Worm (Caenorhabditis elegans) whole organism, L2 larva: ENCODE measurements around the gene F26F12.8.
A peak's percentile ranks its signal among the peaks of the same experiment; 100 is the strongest.

ENCODE experiments used
- C34F6.9 ChIP-seq: fragments of 150-350 bp; optimal IDR thresholded peaks from 2 replicates; lab custom pipeline; 2014; ENCODE audit warnings: missing biosample characterization, missing genetic modification characterization
- F13H6.1 ChIP-seq: sonication (generic microtip); optimal IDR thresholded peaks from 2 replicates; lab custom pipeline; 2016; ENCODE audit warnings: missing genetic modification characterization, missing compliant biosample characterization
- Y55F3AM.14 ChIP-seq: fragments of 200-800 bp; sonication (Bioruptor generic); optimal IDR thresholded peaks from 2 replicates; lab custom pipeline; 2018; ENCODE audit warnings: mild to moderate bottlenecking, missing genetic modification characterization, missing compliant biosample characterization
- alr-1 ChIP-seq: fragments of 150-350 bp; optimal IDR thresholded peaks from 2 replicates; lab custom pipeline; 2014; ENCODE audit warnings: missing biosample characterization, missing genetic modification characterization
- aly-2 ChIP-seq: fragments of 150-350 bp; optimal IDR thresholded peaks from 2 replicates; lab custom pipeline; 2014; ENCODE audit warnings: missing biosample characterization, missing genetic modification characterization
- ama-1 ChIP-seq: fragments of 150-350 bp; optimal IDR thresholded peaks from 2 replicates; lab custom pipeline; 2018; ENCODE audit warnings: inconsistent platforms
- blmp-1 ChIP-seq: sonication (generic microtip); optimal IDR thresholded peaks from 2 replicates; lab custom pipeline; 2017; ENCODE audit warnings: missing genetic modification characterization, mild to moderate bottlenecking, missing compliant biosample characterization, antibody characterized with exemption, moderate library complexity; ENCODE audit not compliant: insufficient read depth
- crh-2 ChIP-seq: sonication (generic microtip); optimal IDR thresholded peaks from 2 replicates; lab custom pipeline; 2017; ENCODE audit warnings: missing biosample characterization, missing genetic modification characterization
- egl-27 ChIP-seq: sonication (generic microtip); optimal IDR thresholded peaks from 3 replicates; lab custom pipeline; 2017; ENCODE audit warnings: missing biosample characterization, missing genetic modification reagents, missing genetic modification characterization
- elt-1 ChIP-seq: fragments of 150-350 bp; optimal IDR thresholded peaks from 2 replicates; lab custom pipeline; 2014; ENCODE audit warnings: missing biosample characterization, missing genetic modification characterization
- elt-3 ChIP-seq: sonication (generic microtip); optimal IDR thresholded peaks from 2 replicates; lab custom pipeline; 2017; ENCODE audit warnings: missing biosample characterization, missing genetic modification characterization
- fos-1 ChIP-seq: fragments of 150-350 bp; optimal IDR thresholded peaks from 2 replicates; lab custom pipeline; 2014; ENCODE audit warnings: missing biosample characterization, missing genetic modification characterization
- lin-11 ChIP-seq: fragments of 150-350 bp; sonication (generic microtip); optimal IDR thresholded peaks from 2 replicates; lab custom pipeline; 2014; ENCODE audit warnings: missing biosample characterization, missing genetic modification characterization, inconsistent platforms, mixed read lengths
- lin-39 ChIP-seq: fragments of 150-350 bp; optimal IDR thresholded peaks from 2 replicates; lab custom pipeline; 2014; ENCODE audit warnings: missing biosample characterization, missing genetic modification reagents, missing genetic modification characterization
- lsy-2 ChIP-seq, 2 experiments: fragments of 150-350 bp in 1 of 2; sonication (generic microtip) in 1 of 2; optimal IDR thresholded peaks; 2 replicates each; lab custom pipeline; 2014 to 2017; ENCODE audit warnings: missing biosample characterization in 2 of 2, missing genetic modification characterization in 2 of 2
- mbf-1 ChIP-seq: sonication (generic microtip); optimal IDR thresholded peaks from 2 replicates; lab custom pipeline; 2017; ENCODE audit warnings: missing biosample characterization, missing genetic modification characterization
- nhr-10 ChIP-seq: sonication (generic microtip); optimal IDR thresholded peaks from 2 replicates; lab custom pipeline; 2017; ENCODE audit warnings: missing biosample characterization, missing genetic modification characterization
- nhr-11 ChIP-seq: fragments of 150-350 bp; optimal IDR thresholded peaks from 2 replicates; lab custom pipeline; 2014; ENCODE audit warnings: missing biosample characterization, missing genetic modification characterization
- nhr-12 ChIP-seq: fragments of 150-350 bp; optimal IDR thresholded peaks from 2 replicates; lab custom pipeline; 2014; ENCODE audit warnings: missing biosample characterization, missing genetic modification characterization
- nhr-129 ChIP-seq: fragments of 150-350 bp; optimal IDR thresholded peaks from 2 replicates; lab custom pipeline; 2014; ENCODE audit warnings: missing biosample characterization, missing genetic modification characterization
- nhr-23 ChIP-seq: fragments of 150-350 bp; optimal IDR thresholded peaks from 2 replicates; lab custom pipeline; 2014; ENCODE audit warnings: missing biosample characterization, missing genetic modification reagents, missing genetic modification characterization
- nhr-237 ChIP-seq: fragments of 150-350 bp; optimal IDR thresholded peaks from 2 replicates; lab custom pipeline; 2014; ENCODE audit warnings: missing biosample characterization, missing genetic modification characterization
- nhr-25 ChIP-seq: fragments of 150-350 bp; sonication (generic microtip); optimal IDR thresholded peaks from 3 replicates; lab custom pipeline; 2014; ENCODE audit warnings: missing biosample characterization, missing genetic modification characterization
- nhr-77 ChIP-seq: fragments of 150-350 bp; optimal IDR thresholded peaks from 2 replicates; lab custom pipeline; 2014; ENCODE audit warnings: missing biosample characterization, missing genetic modification characterization
- peb-1 ChIP-seq: fragments of 150-350 bp; optimal IDR thresholded peaks from 2 replicates; lab custom pipeline; 2014; ENCODE audit warnings: missing biosample characterization, missing genetic modification characterization
- skn-1 ChIP-seq: sonication (generic microtip); optimal IDR thresholded peaks from 2 replicates; lab custom pipeline; 2017; ENCODE audit warnings: missing biosample characterization, missing genetic modification characterization
- sma-3 ChIP-seq: sonication (generic microtip); optimal IDR thresholded peaks from 2 replicates; lab custom pipeline; 2016; ENCODE audit warnings: missing genetic modification reagents, missing genetic modification characterization, missing compliant biosample characterization
- sma-9 ChIP-seq, 2 experiments: fragments of 150-350 bp in 1 of 2; sonication (generic microtip) in 1 of 2; optimal IDR thresholded peaks; 2 replicates each; lab custom pipeline; 2014 to 2016; ENCODE audit warnings: missing genetic modification characterization in 2 of 2, mild to moderate bottlenecking in 1 of 2, missing biosample characterization in 1 of 2, missing compliant biosample characterization in 1 of 2, missing genetic modification reagents in 1 of 2, moderate library complexity in 1 of 2
- unc-55 ChIP-seq: fragments of 150-350 bp; sonication (generic microtip); optimal IDR thresholded peaks from 3 replicates; lab custom pipeline; 2014; ENCODE audit warnings: missing biosample characterization, missing genetic modification reagents, missing genetic modification characterization
- unc-62 ChIP-seq: fragments of 150-350 bp; optimal IDR thresholded peaks from 2 replicates; lab custom pipeline; 2014; ENCODE audit warnings: missing biosample characterization, missing genetic modification reagents, missing genetic modification characterization
- ztf-1 ChIP-seq: fragments of 200-800 bp; sonication (Bioruptor generic); conservative IDR thresholded peaks from 2 replicates; pipeline ENCODE4 v1.3.6; 2022; ENCODE audit warnings: missing genetic modification characterization, missing compliant biosample characterization
- ztf-4 ChIP-seq: fragments of 150-350 bp; optimal IDR thresholded peaks from 2 replicates; lab custom pipeline; 2014; ENCODE audit warnings: missing biosample characterization, missing genetic modification characterization

Gene F26F12.8

DNA sequence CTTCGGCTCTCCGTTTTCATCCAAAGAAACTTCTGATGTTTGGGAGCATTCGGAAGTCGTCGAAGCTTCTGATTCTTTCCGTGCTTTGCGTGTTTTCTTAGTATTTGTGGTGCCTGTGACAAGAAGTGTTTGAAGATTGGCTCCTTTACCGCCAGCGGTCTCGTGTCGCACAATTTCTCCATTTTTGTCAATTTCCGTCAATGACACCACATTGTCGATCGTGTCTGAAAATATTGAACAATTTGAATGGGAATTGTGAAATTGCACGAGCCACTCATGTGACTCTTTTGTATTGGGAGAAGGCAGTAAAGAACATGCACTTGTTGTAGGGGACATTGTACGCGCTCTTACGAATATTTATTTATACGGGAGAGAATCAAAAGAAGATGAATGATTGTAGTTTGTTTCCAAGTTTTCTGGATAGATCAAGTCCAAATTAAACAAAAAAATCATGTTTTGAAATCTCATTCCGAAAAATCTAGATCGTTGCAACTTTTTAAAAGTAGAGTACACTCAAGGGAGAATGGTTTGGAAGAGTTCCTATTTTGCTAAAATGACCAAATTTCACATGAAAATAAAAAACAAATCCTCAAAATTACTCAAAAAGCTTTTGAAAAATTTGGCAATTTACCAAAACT is 19.7 kb downstream of the F26F12.8 start:
- TF ChIP-seq peb-1, result no peak
- no peak for TF ChIP-seq nhr-77 (tag; lab: Kevin White, UChicago)
- TF ChIP-seq skn-1 (tag; lab: Kevin White, UChicago), result no peak
- no peak for TF ChIP-seq ztf-4
- TF ChIP-seq sma-9 (GFP tag; optimal IDR thresholded peaks at IDR 0.05; lab: Kevin White, UChicago), result peak; percentile 60
- no peak for TF ChIP-seq sma-9 (tag; optimal IDR thresholded peaks at IDR 0.05; lab: Kevin White, UChicago)
- TF ChIP-seq ama-1 (lab: Kevin White, UChicago), result peak; percentile 89
- peak; percentile 26 for TF ChIP-seq F13H6.1 (tag; lab: Kevin White, UChicago)
- TF ChIP-seq nhr-129 (tag; lab: Kevin White, UChicago), result peak; percentile 17
- TF ChIP-seq aly-2, result no peak

DNA sequence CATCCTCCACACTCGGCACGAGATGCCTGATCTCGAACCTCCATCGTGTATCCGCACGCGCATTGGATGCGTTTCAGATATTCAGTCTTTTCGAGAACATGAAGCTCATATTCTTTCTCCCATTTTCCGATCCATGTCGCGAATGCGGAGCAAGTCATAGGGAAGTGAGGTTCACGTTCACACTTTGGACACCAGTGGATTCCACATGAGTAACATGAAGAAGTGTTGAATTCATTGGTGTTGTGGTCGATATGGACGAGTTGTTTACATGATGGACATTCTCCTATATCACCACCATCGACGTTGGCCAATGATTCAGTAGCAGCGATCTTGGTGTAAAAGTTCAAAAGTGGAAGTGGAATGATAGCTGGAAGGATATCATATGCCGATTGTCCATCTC is 21.4 kb downstream of the F26F12.8 start:
- no peak for TF ChIP-seq skn-1 (tag; lab: Kevin White, UChicago)
- peak; percentile 4 for TF ChIP-seq nhr-129 (tag; lab: Kevin White, UChicago)
- 0 out of 2 replicates have a peak, but pooled peaks have one; percentile 32 for TF ChIP-seq ztf-1 (GFP tag; lab: Robert Waterston, UW)

DNA sequence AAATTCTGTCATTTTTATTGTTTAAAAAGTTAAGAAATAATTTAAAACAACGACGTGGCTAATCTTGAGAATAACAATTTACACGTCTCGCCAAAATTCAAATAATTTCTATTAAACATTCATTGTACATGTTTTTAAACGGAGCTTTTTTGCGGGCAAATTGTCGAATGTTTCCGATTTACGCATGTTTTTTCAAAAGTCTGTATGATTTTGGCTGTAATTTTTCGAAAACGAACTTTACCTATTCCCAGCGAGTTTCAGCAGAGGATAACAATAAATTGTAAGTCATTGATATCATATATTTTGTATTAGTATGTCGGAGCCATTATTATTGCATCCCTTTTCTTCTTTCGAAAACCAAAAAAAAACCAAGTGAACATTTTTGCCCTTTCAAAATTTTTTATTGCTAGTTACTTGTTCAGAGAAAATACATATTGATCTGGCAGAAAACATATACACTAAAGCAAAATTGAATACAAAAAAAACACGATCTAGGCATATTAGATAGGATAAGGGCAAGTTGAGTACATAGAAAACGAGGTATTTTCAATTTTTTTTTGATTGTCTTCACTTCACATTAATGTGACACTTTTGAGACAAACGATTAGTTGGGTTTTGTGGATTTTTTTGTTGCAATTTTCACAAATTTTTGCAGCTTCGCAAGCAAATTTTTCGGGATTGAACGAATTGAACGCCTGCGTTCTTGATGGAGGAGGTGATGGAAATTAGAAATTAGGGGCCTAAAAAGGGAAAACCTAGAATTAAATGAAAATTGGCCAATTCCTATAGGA is 23.6 kb downstream of the F26F12.8 start, which contains the start of gene F26F12.2:
TSS of gene F26F12.2 (minus strand) at position 38 of the 791 bp plus-strand sequence.
- TF ChIP-seq nhr-129 (tag; lab: Kevin White, UChicago), result peak; percentile 17
- peak; percentile 2 for TF ChIP-seq sma-3
- TF ChIP-seq blmp-1, result peak; percentile 58
- peak; percentile 77 for TF ChIP-seq ama-1 (lab: Kevin White, UChicago)
- peak in 1 of 2 experiments; percentile 6 for TF ChIP-seq lsy-2 (tag; optimal IDR thresholded peaks at IDR 0.05; lab: Kevin White, UChicago)
- no peak for TF ChIP-seq aly-2
- TF ChIP-seq nhr-25 (tag; lab: Kevin White, UChicago), result peak; percentile 76
- peak; percentile 47 for TF ChIP-seq ztf-4
- TF ChIP-seq C34F6.9 (tag; lab: Kevin White, UChicago), result peak; percentile 30
- TF ChIP-seq fos-1, result no peak

DNA sequence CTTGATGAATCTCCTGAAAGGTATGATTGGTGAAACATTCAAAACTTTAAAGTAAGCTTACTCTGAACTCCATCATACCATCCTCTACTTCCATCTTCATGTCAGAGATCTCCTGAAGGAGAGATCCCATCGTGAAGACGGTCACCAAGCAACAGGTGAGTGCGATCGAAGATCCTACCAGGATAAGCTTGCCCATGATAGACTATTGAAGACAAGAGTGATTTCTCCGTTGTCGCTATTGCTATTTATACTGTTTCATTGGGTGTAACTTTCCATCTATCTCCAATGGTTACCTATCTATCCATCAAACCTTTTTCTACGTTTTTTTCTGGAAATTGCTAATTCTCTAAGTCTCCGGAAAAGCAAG is 25.7 kb downstream of the F26F12.8 start, which contains the start of gene col-140:
TSS of gene col-140 (minus strand) at position 219 of the 367 bp plus-strand sequence.
- TF ChIP-seq nhr-12 (tag; lab: Kevin White, UChicago) (no peak), nhr-23 (tag; lab: Kevin White, UChicago) (no peak), unc-55 (GFP tag; lab: Kevin White, UChicago) (no peak), nhr-77 (tag; lab: Kevin White, UChicago) (no peak), alr-1 (tag; lab: Kevin White, UChicago) (no peak)

DNA sequence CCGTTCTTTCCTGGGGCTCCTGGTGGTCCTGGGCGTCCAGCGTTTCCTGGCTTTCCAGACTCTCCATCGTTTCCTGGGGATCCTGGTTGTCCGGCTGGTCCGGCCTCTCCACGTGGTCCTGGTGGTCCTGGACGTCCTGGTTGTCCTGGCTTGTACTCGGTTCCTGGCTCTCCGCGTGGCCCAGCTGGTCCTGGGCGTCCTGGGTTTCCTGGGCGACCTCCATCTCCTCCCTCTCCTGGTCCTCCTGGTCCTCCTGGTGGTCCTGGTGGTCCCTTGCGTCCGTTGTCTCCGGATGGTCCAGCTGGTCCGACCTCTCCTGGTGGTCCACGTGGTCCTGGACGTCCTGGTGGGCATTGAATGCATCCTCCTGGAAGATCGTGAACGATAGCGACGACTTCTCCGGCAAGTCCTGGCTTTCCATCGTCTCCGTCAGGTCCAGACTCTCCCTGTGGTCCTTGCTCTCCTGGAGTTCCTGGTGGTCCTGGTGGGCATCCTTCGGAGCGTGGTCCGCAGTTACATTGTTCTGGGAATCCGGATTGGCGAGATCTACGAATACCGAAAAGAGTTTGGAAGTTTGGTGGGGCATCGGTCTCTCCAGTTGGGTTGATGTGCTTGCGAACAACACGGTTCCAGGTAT is 26.2 kb downstream of the F26F12.8 start:
- TF ChIP-seq unc-62 (GFP tag; lab: Kevin White, UChicago) (no peak), elt-3 (tag; lab: Kevin White, UChicago) (no peak), nhr-23 (tag; lab: Kevin White, UChicago) (no peak), nhr-25 (tag; lab: Kevin White, UChicago) (no peak), blmp-1 (no peak), mbf-1 (tag; lab: Kevin White, UChicago) (no peak), ztf-4 (no peak), lin-39 (no peak)

DNA sequence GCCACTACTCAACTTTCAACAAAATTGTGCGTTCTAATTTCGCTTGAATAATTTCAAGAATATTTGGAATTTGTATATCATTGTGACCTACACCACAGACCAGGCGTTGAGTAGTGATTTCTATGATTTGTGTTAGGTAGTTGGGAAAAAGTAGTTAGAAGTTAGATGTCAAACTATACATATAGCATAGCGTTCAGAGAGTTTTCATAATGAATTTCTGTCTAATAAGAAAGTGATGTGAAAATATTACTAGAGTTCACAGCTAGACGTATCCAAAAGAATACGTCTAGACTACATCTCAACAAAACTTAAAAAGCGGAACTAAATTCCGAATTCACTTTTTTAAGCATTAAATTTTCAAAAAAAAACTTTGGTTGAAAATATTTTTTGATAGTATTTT is 26.9 kb downstream of the F26F12.8 start:
- TF ChIP-seq mbf-1 (tag; lab: Kevin White, UChicago) (no peak), nhr-25 (tag; lab: Kevin White, UChicago) (no peak), fos-1 (no peak), Y55F3AM.14 (GFP tag; lab: Kevin White, UChicago) (no peak), nhr-11 (tag; lab: Kevin White, UChicago) (no peak), crh-2 (tag; lab: Kevin White, UChicago) (no peak), nhr-10 (no peak), egl-27 (tag; lab: Kevin White, UChicago) (no peak), ama-1 (lab: Kevin White, UChicago) (no peak), nhr-12 (tag; lab: Kevin White, UChicago) (no peak), sma-3 (no peak), alr-1 (tag; lab: Kevin White, UChicago) (no peak), nhr-237 (tag; lab: Kevin White, UChicago) (no peak), elt-1 (no peak), blmp-1 (no peak), lin-11 (tag; lab: Kevin White, UChicago) (no peak)
- TF ChIP-seq, all 48 proteins: peak for 0
